Fruit fly (Drosophila melanogaster) whole organism, embryonic: ENCODE data around the gene Snx21.

Experiments used
- Bgb ChIP-seq: fragments of 200-800 bp; sonication (Bioruptor generic); IDR thresholded peaks from 2 replicates; pipeline ENCODE4 v1.3.6; 2022; ENCODE audit warnings: missing biosample characterization, missing genetic modification characterization; ENCODE audit not compliant: partially characterized antibody
- CG10147 ChIP-seq: fragments of 200-800 bp; sonication (Bioruptor generic); optimal IDR thresholded peaks from 2 replicates; lab custom pipeline; 2019; ENCODE audit warnings: missing biosample characterization, mild to moderate bottlenecking, missing genetic modification characterization, moderate library complexity
- CG10431 ChIP-seq: fragments of 200-800 bp; sonication (Bioruptor generic); optimal IDR thresholded peaks from 3 replicates; lab custom pipeline; 2018; ENCODE audit warnings: missing biosample characterization, mild to moderate bottlenecking, missing genetic modification characterization
- CG11504 ChIP-seq: fragments of 200-800 bp; sonication (Bioruptor generic); optimal IDR thresholded peaks from 3 replicates; lab custom pipeline; 2019; ENCODE audit warnings: missing biosample characterization, mild to moderate bottlenecking, missing genetic modification characterization, moderate library complexity
- CG11723 ChIP-seq: fragments of 200-800 bp; sonication (Bioruptor generic); optimal IDR thresholded peaks from 2 replicates; lab custom pipeline; 2017; ENCODE audit warnings: missing biosample characterization, mild to moderate bottlenecking, missing genetic modification characterization
- CG12155 ChIP-seq: fragments of 200-800 bp; sonication (Bioruptor generic); optimal IDR thresholded peaks from 3 replicates; lab custom pipeline; 2016; ENCODE audit warnings: missing biosample characterization, missing genetic modification characterization
- CG12299 ChIP-seq: fragments of 200-800 bp; sonication (Bioruptor generic); optimal IDR thresholded peaks from 2 replicates; lab custom pipeline; 2018; ENCODE audit warnings: missing biosample characterization, mild to moderate bottlenecking, missing genetic modification characterization
- CG12942 ChIP-seq: fragments of 200-800 bp; sonication (Bioruptor generic); optimal IDR thresholded peaks from 3 replicates; lab custom pipeline; 2016; ENCODE audit warnings: missing biosample characterization, missing genetic modification characterization
- CG15011 ChIP-seq: fragments of 200-800 bp; sonication (Bioruptor generic); optimal IDR thresholded peaks from 3 replicates; lab custom pipeline; 2018; ENCODE audit warnings: missing biosample characterization, mild to moderate bottlenecking, missing genetic modification characterization
- CG15479 ChIP-seq: fragments of 200-800 bp; sonication (Bioruptor generic); optimal IDR thresholded peaks from 3 replicates; lab custom pipeline; 2019; ENCODE audit warnings: missing biosample characterization, mild to moderate bottlenecking, missing genetic modification characterization, moderate library complexity
- CG18262 ChIP-seq: fragments of 200-800 bp; optimal IDR thresholded peaks from 3 replicates; lab custom pipeline; 2019; ENCODE audit warnings: missing biosample characterization, mild to moderate bottlenecking, missing genetic modification characterization, moderate library complexity
- CG2120 ChIP-seq: fragments of 200-800 bp; sonication (Bioruptor generic); optimal IDR thresholded peaks from 3 replicates; lab custom pipeline; 2016; ENCODE audit warnings: missing biosample characterization, missing genetic modification characterization
- CG2129 ChIP-seq: fragments of 200-800 bp; sonication (Bioruptor generic); IDR thresholded peaks from 2 replicates; pipeline ENCODE4 v1.3.6; 2022; ENCODE audit warnings: missing biosample characterization, missing genetic modification characterization; ENCODE audit not compliant: partially characterized antibody
- CG31224 ChIP-seq: fragments of 200-800 bp; sonication (Bioruptor generic); IDR thresholded peaks from 2 replicates; pipeline ENCODE4 v1.3.6; 2022; ENCODE audit warnings: missing biosample characterization, missing genetic modification characterization
- CG34376 ChIP-seq: fragments of 200-800 bp; sonication (Bioruptor generic); optimal IDR thresholded peaks from 2 replicates; lab custom pipeline; 2018; ENCODE audit warnings: missing biosample characterization, mild to moderate bottlenecking, missing genetic modification characterization
- CG4730 ChIP-seq: fragments of 200-800 bp; sonication (Bioruptor generic); IDR thresholded peaks from 2 replicates; pipeline ENCODE4 v1.3.6; 2022; ENCODE audit warnings: missing biosample characterization, missing genetic modification characterization
- CG5180 ChIP-seq: fragments of 200-800 bp; sonication (Bioruptor generic); optimal IDR thresholded peaks from 3 replicates; lab custom pipeline; 2017; ENCODE audit warnings: missing biosample characterization, missing genetic modification characterization, mild to moderate bottlenecking, moderate library complexity, missing genetic modification reagents
- CG6791 ChIP-seq: fragments of 200-800 bp; sonication (Bioruptor generic); IDR thresholded peaks from 3 replicates; pipeline ENCODE4 v1.3.6; 2022; ENCODE audit warnings: missing biosample characterization, missing genetic modification characterization; ENCODE audit not compliant: partially characterized antibody
- CG7987 ChIP-seq: fragments of 200-800 bp; sonication (Bioruptor generic); optimal IDR thresholded peaks from 2 replicates; lab custom pipeline; 2018; ENCODE audit warnings: missing biosample characterization, mild to moderate bottlenecking, missing genetic modification characterization, moderate library complexity
- CG8359 ChIP-seq: fragments of 200-800 bp; sonication (Bioruptor generic); optimal IDR thresholded peaks from 2 replicates; lab custom pipeline; 2017; ENCODE audit warnings: missing biosample characterization, mild to moderate bottlenecking, missing genetic modification characterization, borderline replicate concordance
- CG8478 ChIP-seq: fragments of >200 bp; optimal IDR thresholded peaks from 2 replicates; lab custom pipeline; 2018
- CG8924 ChIP-seq: fragments of 200-800 bp; optimal IDR thresholded peaks from 3 replicates; lab custom pipeline; 2019; ENCODE audit warnings: missing biosample characterization, mild to moderate bottlenecking, missing genetic modification characterization, moderate library complexity
- CG9876 ChIP-seq: fragments of 200-800 bp; sonication (Bioruptor generic); optimal IDR thresholded peaks from 2 replicates; lab custom pipeline; 2016; ENCODE audit warnings: missing biosample characterization, missing genetic modification characterization
- Dad ChIP-seq: fragments of 200-800 bp; sonication (Bioruptor generic); optimal IDR thresholded peaks from 3 replicates; lab custom pipeline; 2016; ENCODE audit warnings: missing biosample characterization, missing genetic modification characterization
- Doc3 ChIP-seq: fragments of 200-800 bp; sonication (Bioruptor generic); IDR thresholded peaks from 3 replicates; pipeline ENCODE4 v1.3.6; 2022; ENCODE audit warnings: missing biosample characterization, missing genetic modification characterization; ENCODE audit not compliant: partially characterized antibody
- Ets97D ChIP-seq: fragments of 200-800 bp; sonication (Bioruptor generic); optimal IDR thresholded peaks from 3 replicates; lab custom pipeline; 2016; ENCODE audit warnings: missing biosample characterization, missing genetic modification characterization
- Kr ChIP-seq: fragments of 200-800 bp; sonication (Bioruptor generic); optimal IDR thresholded peaks from 2 replicates; lab custom pipeline; 2017; ENCODE audit warnings: missing biosample characterization, mild to moderate bottlenecking, missing genetic modification characterization
- MBD-R2 ChIP-seq: fragments of 200-800 bp; sonication (Bioruptor generic); IDR thresholded peaks from 2 replicates; pipeline ENCODE4 v1.3.6; 2022; ENCODE audit warnings: missing biosample characterization, missing genetic modification characterization
- Nf-YC ChIP-seq: fragments of 200-800 bp; optimal IDR thresholded peaks from 3 replicates; lab custom pipeline; 2019; ENCODE audit warnings: missing biosample characterization, mild to moderate bottlenecking, missing genetic modification characterization, moderate library complexity
- Oaz ChIP-seq: fragments of 200-800 bp; sonication (Bioruptor generic); IDR thresholded peaks from 2 replicates; pipeline ENCODE4 v1.3.6; 2022; ENCODE audit warnings: missing biosample characterization, missing genetic modification characterization
- Ravus ChIP-seq: fragments of 200-800 bp; sonication (Bioruptor generic); IDR thresholded peaks from 2 replicates; pipeline ENCODE4 v1.3.6; 2022; ENCODE audit warnings: missing biosample characterization, missing genetic modification characterization
- YL-1 ChIP-seq: fragments of 200-800 bp; sonication (Bioruptor generic); optimal IDR thresholded peaks from 3 replicates; lab custom pipeline; 2017; ENCODE audit warnings: missing biosample characterization, mild to moderate bottlenecking, missing genetic modification characterization
- ato ChIP-seq: fragments of 200-800 bp; sonication (Bioruptor generic); IDR thresholded peaks from 2 replicates; pipeline ENCODE4 v1.3.6; 2022; ENCODE audit warnings: missing biosample characterization, missing genetic modification characterization; ENCODE audit not compliant: partially characterized antibody
- crol ChIP-seq: fragments of 200-800 bp; sonication (Bioruptor generic); IDR thresholded peaks from 2 replicates; pipeline ENCODE4 v1.3.6; 2022; ENCODE audit warnings: missing biosample characterization, missing genetic modification characterization
- crp ChIP-seq, 2 experiments: fragments of 200-800 bp; sonication (Bioruptor generic); optimal IDR thresholded peaks; 2 replicates in 1 of 2; 3 replicates in 1 of 2; lab custom pipeline; 2017; ENCODE audit warnings: missing biosample characterization in 2 of 2, missing genetic modification characterization in 2 of 2, mild to moderate bottlenecking in 1 of 2, moderate library complexity in 1 of 2
- dan ChIP-seq: fragments of 200-800 bp; sonication (Bioruptor generic); IDR thresholded peaks from 2 replicates; pipeline ENCODE4 v1.3.6; 2022; ENCODE audit warnings: missing biosample characterization, missing genetic modification characterization
- en ChIP-seq: fragments of 200-800 bp; sonication (Bioruptor generic); optimal IDR thresholded peaks from 2 replicates; lab custom pipeline; 2016; ENCODE audit warnings: missing biosample characterization, missing genetic modification characterization
- fd3F ChIP-seq: fragments of 200-800 bp; sonication (Bioruptor generic); optimal IDR thresholded peaks from 2 replicates; lab custom pipeline; 2018; ENCODE audit warnings: missing biosample characterization, mild to moderate bottlenecking, missing genetic modification characterization, moderate library complexity
- hth ChIP-seq: fragments of >200 bp; optimal IDR thresholded peaks from 2 replicates; lab custom pipeline; 2017; ENCODE audit warnings: inconsistent platforms
- jing ChIP-seq: fragments of 200-800 bp; sonication (Bioruptor generic); optimal IDR thresholded peaks from 2 replicates; lab custom pipeline; 2018; ENCODE audit warnings: missing biosample characterization, mild to moderate bottlenecking, missing genetic modification characterization
- kay ChIP-seq: fragments of 200-800 bp; sonication (Bioruptor generic); optimal IDR thresholded peaks from 2 replicates; lab custom pipeline; 2016; ENCODE audit warnings: missing biosample characterization, missing genetic modification characterization
- lilli ChIP-seq: fragments of 200-800 bp; sonication (Bioruptor generic); optimal IDR thresholded peaks from 3 replicates; lab custom pipeline; 2016; ENCODE audit warnings: missing biosample characterization, missing genetic modification characterization
- nom ChIP-seq: fragments of 200-800 bp; sonication (Bioruptor generic); optimal IDR thresholded peaks from 2 replicates; lab custom pipeline; 2017; ENCODE audit warnings: missing biosample characterization, missing genetic modification characterization, mild to moderate bottlenecking, moderate library complexity, missing genetic modification reagents
- pb ChIP-seq: fragments of 200-800 bp; sonication (Bioruptor generic); optimal IDR thresholded peaks from 3 replicates; lab custom pipeline; 2016; ENCODE audit warnings: missing biosample characterization, missing genetic modification characterization
- pros ChIP-seq: fragments of 200-800 bp; sonication (Bioruptor generic); optimal IDR thresholded peaks from 3 replicates; lab custom pipeline; 2019; ENCODE audit warnings: missing biosample characterization, mild to moderate bottlenecking, missing genetic modification characterization, moderate library complexity
- salm ChIP-seq: fragments of 200-800 bp; sonication (Bioruptor generic); optimal IDR thresholded peaks from 2 replicates; lab custom pipeline; 2018; ENCODE audit warnings: missing biosample characterization, mild to moderate bottlenecking, missing genetic modification characterization
- slp2 ChIP-seq: fragments of 200-800 bp; sonication (Bioruptor generic); optimal IDR thresholded peaks from 2 replicates; lab custom pipeline; 2016; ENCODE audit warnings: missing biosample characterization, missing genetic modification characterization
- usp ChIP-seq: fragments of >200 bp; optimal IDR thresholded peaks from 2 replicates; lab custom pipeline; 2017; ENCODE audit warnings: missing biosample characterization, missing genetic modification characterization
- z ChIP-seq: fragments of 200-800 bp; sonication (Bioruptor generic); IDR thresholded peaks from 3 replicates; pipeline ENCODE4 v1.3.6; 2022; ENCODE audit warnings: missing biosample characterization, missing genetic modification characterization

Gene Snx21

dm6 chr2L:2752460-2753411, 12.7 kb downstream of the Snx21 start, which contains the start of gene Pgk (continued):
- TF ChIP-seq Nf-YC (peak; percentile 94), CG9876 (GFP tag; lab: Kevin White, UChicago) (peak; percentile 31), ato (GFP tag; lab: Robert Waterston, UW) (no peak), CG6791 (GFP tag; lab: Robert Waterston, UW) (no peak), jing (GFP tag; lab: Kevin White, UChicago) (no peak), en (GFP tag; lab: Kevin White, UChicago) (no peak), CG10431 (GFP tag; lab: Kevin White, UChicago) (peak; percentile 12), CG12155 (peak; percentile 1), z (GFP tag; lab: Robert Waterston, UW) (no peak), kay (GFP tag; lab: Kevin White, UChicago) (no peak), hth (lab: Kevin White, UChicago) (no peak), CG5180 (GFP tag; lab: Kevin White, UChicago) (peak; percentile 69), CG15011 (GFP tag; lab: Kevin White, UChicago) (peak; percentile 59), CG18262 (peak; percentile 36), CG4730 (GFP tag; lab: Robert Waterston, UW) (no peak), dan (no peak), usp (GFP tag; lab: Kevin White, UChicago) (no peak), CG11504 (tag; lab: Kevin White, UChicago) (peak; percentile 88), CG12942 (GFP tag; lab: Kevin White, UChicago) (no peak), CG8359 (GFP tag; lab: Kevin White, UChicago) (no peak), pros (peak; percentile 68), Bgb (GFP tag; lab: Robert Waterston, UW) (no peak), Ravus (GFP tag; lab: Robert Waterston, UW) (no peak), CG2120 (GFP tag; lab: Kevin White, UChicago) (peak; percentile 61), CG8924 (tag; lab: Kevin White, UChicago) (peak; percentile 61), pb (GFP tag; lab: Kevin White, UChicago) (peak; percentile 1), CG11723 (GFP tag; lab: Kevin White, UChicago) (peak; percentile 54), Kr (GFP tag; lab: Kevin White, UChicago) (no peak), CG15479 (GFP tag; lab: Kevin White, UChicago) (peak; percentile 98), CG7987 (GFP tag; lab: Kevin White, UChicago) (peak; percentile 31), CG2129 (GFP tag; lab: Robert Waterston, UW) (no peak), fd3F (no peak), salm (tag; lab: Kevin White, UChicago) (peak; percentile 66), slp2 (GFP tag; lab: Kevin White, UChicago) (no peak), CG10147 (GFP tag; lab: Kevin White, UChicago) (peak; percentile 47), Doc3 (GFP tag; lab: Robert Waterston, UW) (no peak), crp (GFP tag; optimal IDR thresholded peaks at IDR 0.05; lab: Kevin White, UChicago) (no peak), CG31224 (GFP tag; lab: Robert Waterston, UW) (no peak), YL-1 (GFP tag; lab: Kevin White, UChicago) (peak; percentile 17), crol (GFP tag; lab: Robert Waterston, UW) (no peak), MBD-R2 (GFP tag; lab: Robert Waterston, UW) (no peak), Oaz (GFP tag; lab: Robert Waterston, UW) (no peak), CG12299 (peak; percentile 48), nom (GFP tag; lab: Kevin White, UChicago) (peak; percentile 92), lilli (GFP tag; lab: Kevin White, UChicago) (peak; percentile 73), CG8478 (lab: Kevin White, UChicago) (no peak), Ets97D (GFP tag; lab: Kevin White, UChicago) (peak; percentile 32), Dad (peak; percentile 44), CG34376 (GFP tag; lab: Kevin White, UChicago) (peak; percentile 94)
